Worm (Caenorhabditis elegans) whole organism, L4/young adult: Measurements from ENCODE around the gene fbxa-142.

Source experiments
- W03F9.2 ChIP-seq: fragments of 150-350 bp; optimal IDR thresholded peaks from 2 replicates; lab custom pipeline; 2014; ENCODE audit warnings: missing biosample characterization, missing genetic modification characterization
- dao-5 ChIP-seq: sonication (generic microtip); optimal IDR thresholded peaks from 2 replicates; lab custom pipeline; 2016; ENCODE audit warnings: missing genotype, missing genetic modification characterization, moderate library complexity, missing compliant biosample characterization
- him-1 ChIP-seq: sonication (generic microtip); optimal IDR thresholded peaks from 2 replicates; lab custom pipeline; 2016; ENCODE audit warnings: missing genotype, missing genetic modification reagents, missing genetic modification characterization, missing compliant biosample characterization

ce11 chrV:16132215-16132614, 1.1 kb upstream of the fbxa-142 start:
- no peak for TF ChIP-seq him-1 (tag; lab: Kevin White, UChicago)
- TF ChIP-seq W03F9.2 (tag; lab: Kevin White, UChicago): no peak
- no peak for TF ChIP-seq dao-5 (tag; lab: Kevin White, UChicago)
